Fruit fly (Drosophila melanogaster) whole organism, embryonic: Measurements from ENCODE around the gene CG13385.

Source experiments
- CG11560 ChIP-seq: fragments of 200-800 bp; sonication (Bioruptor generic); IDR thresholded peaks from 3 replicates; pipeline ENCODE4 v1.3.6; 2022; ENCODE audit warnings: missing biosample characterization, missing genetic modification characterization
- CG14441 ChIP-seq: fragments of 200-800 bp; sonication (Bioruptor generic); IDR thresholded peaks from 2 replicates; pipeline ENCODE4 v1.3.6; 2022; ENCODE audit warnings: missing biosample characterization, missing genetic modification characterization
- CG2199 ChIP-seq: fragments of 200-800 bp; sonication (Bioruptor generic); IDR thresholded peaks from 3 replicates; pipeline ENCODE4 v1.3.6; 2022; ENCODE audit warnings: missing biosample characterization, missing genetic modification characterization
- CG8944 ChIP-seq: fragments of 200-800 bp; sonication (Bioruptor generic); optimal IDR thresholded peaks from 3 replicates; lab custom pipeline; 2016; ENCODE audit warnings: missing biosample characterization, missing genetic modification characterization
- Hr78 ChIP-seq, 2 experiments: fragments of 200-800 bp in 1 of 2; fragments of >200 bp in 1 of 2; sonication (Bioruptor generic) in 1 of 2; optimal IDR thresholded peaks; 2 replicates each; lab custom pipeline; 2017 to 2019; ENCODE audit warnings: missing biosample characterization in 2 of 2, missing genetic modification characterization in 2 of 2, mild to moderate bottlenecking in 1 of 2, moderate library complexity in 1 of 2
- Oaz ChIP-seq: fragments of 200-800 bp; sonication (Bioruptor generic); IDR thresholded peaks from 2 replicates; pipeline ENCODE4 v1.3.6; 2022; ENCODE audit warnings: missing biosample characterization, missing genetic modification characterization
- Xrp1 ChIP-seq: fragments of 200-800 bp; sonication (Bioruptor generic); IDR thresholded peaks from 2 replicates; pipeline ENCODE4 v1.3.6; 2022; ENCODE audit warnings: missing biosample characterization, missing genetic modification characterization
- bcd ChIP-seq: fragments of 200-800 bp; sonication (Bioruptor generic); optimal IDR thresholded peaks from 2 replicates; lab custom pipeline; 2017; ENCODE audit warnings: missing biosample characterization, mild to moderate bottlenecking, missing genetic modification characterization
- cg ChIP-seq: fragments of 200-800 bp; sonication (Bioruptor generic); optimal IDR thresholded peaks from 3 replicates; lab custom pipeline; 2019; ENCODE audit warnings: missing biosample characterization, mild to moderate bottlenecking, missing genetic modification characterization, moderate library complexity
- da ChIP-seq: fragments of 200-800 bp; sonication (Bioruptor generic); optimal IDR thresholded peaks from 2 replicates; lab custom pipeline; 2016; ENCODE audit warnings: missing biosample characterization, missing genetic modification characterization
- hbn ChIP-seq: fragments of 200-800 bp; sonication (Bioruptor generic); IDR thresholded peaks from 2 replicates; pipeline ENCODE4 v1.3.6; 2022; ENCODE audit warnings: missing biosample characterization, missing genetic modification characterization; ENCODE audit not compliant: partially characterized antibody
- sens-2 ChIP-seq: fragments of 200-800 bp; sonication (Bioruptor generic); IDR thresholded peaks from 2 replicates; pipeline ENCODE4 v1.3.6; 2022; ENCODE audit warnings: missing biosample characterization, missing genetic modification characterization
- tna ChIP-seq: fragments of 200-800 bp; sonication (Bioruptor generic); IDR thresholded peaks from 2 replicates; pipeline ENCODE4 v1.3.6; 2022; ENCODE audit warnings: missing biosample characterization, missing genetic modification characterization; ENCODE audit not compliant: partially characterized antibody

DNA sequence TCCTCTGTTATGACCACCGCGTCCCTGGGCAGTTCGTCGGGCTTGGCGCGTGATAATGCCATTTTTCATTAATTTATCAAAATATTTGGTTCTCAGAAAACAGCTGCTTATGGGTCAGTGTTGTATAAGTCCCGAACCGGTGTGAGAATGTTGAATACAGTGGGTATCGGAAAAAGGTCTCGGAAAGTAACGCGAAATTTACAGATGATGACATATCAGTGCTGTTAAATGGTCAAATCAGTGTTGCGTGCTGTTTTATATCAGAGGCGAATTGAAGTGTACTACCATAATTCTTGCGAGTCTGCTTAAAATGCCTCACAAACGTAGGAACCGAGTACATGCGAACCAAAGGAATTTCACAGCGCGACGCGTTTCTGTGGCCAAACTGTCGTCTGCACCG, 13.8 kb upstream of the CG13385 start, which contains the start of the genes CG13392 and Rcd4:
- TF ChIP-seq Xrp1 = peak; percentile 71
- TF ChIP-seq bcd = peak; percentile 46
- peak; percentile 56 for TF ChIP-seq CG8944
- no peak for TF ChIP-seq sens-2 (GFP tag; lab: Robert Waterston, UW)
- TF ChIP-seq hbn (GFP tag; lab: Robert Waterston, UW) = peak; percentile 53; the same call in 1 of the 2 replicates
- no peak for TF ChIP-seq Oaz
- TF ChIP-seq CG14441 (GFP tag; lab: Robert Waterston, UW) = peak; percentile 36; the same call in 1 of the 2 replicates
- TF ChIP-seq Hr78 (GFP tag; optimal IDR thresholded peaks at IDR 0.05; lab: Kevin White, UChicago) = no peak
- no peak for TF ChIP-seq CG2199 (GFP tag; lab: Robert Waterston, UW)
- TF ChIP-seq cg (GFP tag; lab: Kevin White, UChicago) = no peak
- no peak for TF ChIP-seq CG11560 (tag; lab: Robert Waterston, UW)
- no peak for TF ChIP-seq tna (GFP tag; lab: Robert Waterston, UW)
- peak; percentile 23 for TF ChIP-seq da (GFP tag; lab: Kevin White, UChicago)
